Worm (Caenorhabditis elegans): ENCODE measurements around the gene pup-2.

- TF ChIP-seq nhr-11 (tag; optimal IDR thresholded peaks at IDR 0.05): no peak
- no peak for TF ChIP-seq unc-3 (GFP tag; conservative IDR thresholded peaks at IDR 0.05)
- no peak for TF ChIP-seq unc-3 (tag; optimal IDR thresholded peaks at IDR 0.05)
- TF ChIP-seq sox-4 (tag; optimal IDR thresholded peaks at IDR 0.05): no peak
These were observed 29.7 kb downstream of the pup-2 start, which contains the start of gene ZC155.4 for ce11 chrIII:5215375-5215774.
